Worm (Caenorhabditis elegans) whole organism, L1 larva: ENCODE results near the gene F55B11.7.

Experiments used
- C16A3.4 ChIP-seq: fragments of 150-350 bp; optimal IDR thresholded peaks from 2 replicates; lab custom pipeline; 2014; ENCODE audit warnings: missing biosample characterization, missing genetic modification characterization
- C34B4.2 ChIP-seq: sonication (generic microtip); optimal IDR thresholded peaks from 2 replicates; lab custom pipeline; 2017; ENCODE audit warnings: mild to moderate bottlenecking, missing genetic modification characterization, missing compliant biosample characterization
- aha-1 ChIP-seq: fragments of 150-350 bp; optimal IDR thresholded peaks from 2 replicates; lab custom pipeline; 2014; ENCODE audit warnings: missing biosample characterization, missing genetic modification characterization
- aly-2 ChIP-seq: fragments of 150-350 bp; optimal IDR thresholded peaks from 2 replicates; lab custom pipeline; 2014; ENCODE audit warnings: missing biosample characterization, missing genetic modification characterization
- blmp-1 ChIP-seq: fragments of 150-350 bp; optimal IDR thresholded peaks from 2 replicates; lab custom pipeline; 2014; ENCODE audit warnings: missing biosample characterization, missing genetic modification characterization
- ceh-8 ChIP-seq: fragments of 200-800 bp; sonication (Bioruptor generic); optimal IDR thresholded peaks from 2 replicates; lab custom pipeline; 2018; ENCODE audit warnings: mild to moderate bottlenecking, missing genetic modification characterization, moderate library complexity, missing compliant biosample characterization
- ceh-82 ChIP-seq, 3 experiments: fragments of 150-350 bp in 1 of 3; sonication (generic microtip) in 2 of 3; optimal IDR thresholded peaks; 2 replicates each; lab custom pipeline; 2014 to 2017; ENCODE audit warnings: missing biosample characterization in 3 of 3, missing genetic modification characterization in 3 of 3
- ceh-88 ChIP-seq: fragments of 200-800 bp; sonication (Bioruptor generic); IDR thresholded peaks from 2 replicates; pipeline ENCODE4 v1.3.6; 2022; ENCODE audit warnings: missing genetic modification characterization, missing compliant biosample characterization
- ceh-90 ChIP-seq: sonication (generic microtip); optimal IDR thresholded peaks from 2 replicates; lab custom pipeline; 2016; ENCODE audit warnings: missing genetic modification characterization, missing compliant biosample characterization
- dpl-1 ChIP-seq, 3 experiments: fragments of 150-350 bp in 2 of 3; sonication (generic microtip) in 1 of 3; optimal IDR thresholded peaks; 2 replicates each; lab custom pipeline; 2014 to 2017; ENCODE audit warnings: missing biosample characterization in 3 of 3, missing genetic modification characterization in 3 of 3, missing genetic modification reagents in 3 of 3
- efl-1 ChIP-seq, 4 experiments: fragments of 150-350 bp; optimal IDR thresholded peaks in 3 of 4; peaks in 1 of 4; 1 replicate in 1 of 4; 2 replicates in 3 of 4; lab custom pipeline; 2014; ENCODE audit warnings: missing biosample characterization in 2 of 4, missing genetic modification characterization in 2 of 4, missing genetic modification reagents in 2 of 4
- ets-5 ChIP-seq: fragments of 200-800 bp; sonication (Bioruptor generic); IDR thresholded peaks from 2 replicates; pipeline ENCODE4 v1.3.6; 2022; ENCODE audit warnings: missing genetic modification characterization, missing compliant biosample characterization
- fkh-8 ChIP-seq: sonication (generic microtip); optimal IDR thresholded peaks from 2 replicates; lab custom pipeline; 2016; ENCODE audit warnings: mild to moderate bottlenecking, missing genetic modification characterization, missing compliant biosample characterization
- fos-1 ChIP-seq: fragments of 150-350 bp; optimal IDR thresholded peaks from 2 replicates; lab custom pipeline; 2014; ENCODE audit warnings: missing biosample characterization, missing genetic modification characterization
- hlh-17 ChIP-seq: fragments of 200-800 bp; sonication (Bioruptor generic); optimal IDR thresholded peaks from 2 replicates; lab custom pipeline; 2018; ENCODE audit warnings: missing genetic modification characterization, mild to moderate bottlenecking, missing compliant biosample characterization, moderate library complexity, borderline replicate concordance
- hlh-4 ChIP-seq: sonication (generic microtip); optimal IDR thresholded peaks from 2 replicates; lab custom pipeline; 2016; ENCODE audit warnings: mild to moderate bottlenecking, missing genetic modification characterization, missing compliant biosample characterization
- jun-1 ChIP-seq: fragments of 150-350 bp; optimal IDR thresholded peaks from 2 replicates; lab custom pipeline; 2014; ENCODE audit warnings: missing biosample characterization, missing genetic modification reagents, missing genetic modification characterization
- lin-13 ChIP-seq: fragments of 150-350 bp; optimal IDR thresholded peaks from 2 replicates; lab custom pipeline; 2014; ENCODE audit warnings: missing biosample characterization, missing genetic modification reagents, missing genetic modification characterization
- lin-14 ChIP-seq: fragments of 200-800 bp; sonication (Bioruptor generic); optimal IDR thresholded peaks from 2 replicates; lab custom pipeline; 2018; ENCODE audit warnings: mild to moderate bottlenecking, missing genetic modification characterization, moderate library complexity, missing compliant biosample characterization
- lin-15B ChIP-seq: fragments of 150-350 bp; sonication (generic microtip); optimal IDR thresholded peaks from 3 replicates; lab custom pipeline; 2014; ENCODE audit warnings: missing biosample characterization, missing genetic modification characterization
- lin-39 ChIP-seq: fragments of 150-350 bp; optimal IDR thresholded peaks from 2 replicates; lab custom pipeline; 2014; ENCODE audit warnings: missing biosample characterization, missing genetic modification reagents, missing genetic modification characterization
- lsy-2 ChIP-seq, 2 experiments: fragments of 150-350 bp; optimal IDR thresholded peaks; 2 replicates each; lab custom pipeline; 2014; ENCODE audit warnings: missing biosample characterization in 2 of 2, missing genetic modification characterization in 2 of 2
- mab-9 ChIP-seq: fragments of 200-800 bp; sonication (Bioruptor generic); IDR thresholded peaks from 2 replicates; pipeline ENCODE4 v1.3.6; 2022; ENCODE audit warnings: missing genetic modification reagents, missing genetic modification characterization, missing compliant biosample characterization
- mef-2 ChIP-seq: fragments of 150-350 bp; optimal IDR thresholded peaks from 2 replicates; lab custom pipeline; 2014; ENCODE audit warnings: missing biosample characterization, missing genetic modification characterization
- nhr-12 ChIP-seq: sonication (generic microtip); optimal IDR thresholded peaks from 2 replicates; lab custom pipeline; 2017; ENCODE audit warnings: missing biosample characterization, missing genetic modification characterization
- nhr-20 ChIP-seq: sonication (generic microtip); optimal IDR thresholded peaks from 2 replicates; lab custom pipeline; 2016; ENCODE audit warnings: mild to moderate bottlenecking, missing genetic modification characterization, missing compliant biosample characterization
- nhr-47 ChIP-seq: sonication (generic microtip); optimal IDR thresholded peaks from 2 replicates; lab custom pipeline; 2016; ENCODE audit warnings: mild to moderate bottlenecking, missing genetic modification characterization, moderate library complexity, missing compliant biosample characterization
- nhr-76 ChIP-seq: sonication (generic microtip); optimal IDR thresholded peaks from 2 replicates; lab custom pipeline; 2017; ENCODE audit warnings: missing biosample characterization, missing genetic modification characterization
- nhr-77 ChIP-seq: fragments of 150-350 bp; optimal IDR thresholded peaks from 2 replicates; lab custom pipeline; 2014; ENCODE audit warnings: missing biosample characterization, missing genetic modification characterization
- nhr-84 ChIP-seq: sonication (generic microtip); optimal IDR thresholded peaks from 2 replicates; lab custom pipeline; 2017; ENCODE audit warnings: missing biosample characterization, missing genetic modification characterization
- nhr-85 ChIP-seq: sonication (generic microtip); peaks from one replicate; lab custom pipeline; 2016; ENCODE audit warnings: missing genetic modification characterization, inconsistent platforms, missing compliant biosample characterization
- pax-3 ChIP-seq: fragments of 200-800 bp; sonication (Bioruptor generic); optimal IDR thresholded peaks from 2 replicates; lab custom pipeline; 2018; ENCODE audit warnings: mild to moderate bottlenecking, missing genetic modification characterization, moderate library complexity, missing compliant biosample characterization
- rnt-1 ChIP-seq: sonication (generic microtip); optimal IDR thresholded peaks from 2 replicates; lab custom pipeline; 2016; ENCODE audit warnings: mild to moderate bottlenecking, missing genetic modification characterization, moderate library complexity, missing compliant biosample characterization
- skn-1 ChIP-seq: fragments of 150-350 bp; optimal IDR thresholded peaks from 2 replicates; lab custom pipeline; 2014; ENCODE audit warnings: missing biosample characterization, missing genetic modification characterization
- snu-23 ChIP-seq: sonication (generic microtip); optimal IDR thresholded peaks from 2 replicates; lab custom pipeline; 2016; ENCODE audit warnings: missing genetic modification characterization, missing compliant biosample characterization
- sox-4 ChIP-seq: sonication (generic microtip); optimal IDR thresholded peaks from 2 replicates; lab custom pipeline; 2016; ENCODE audit warnings: missing genetic modification characterization, missing compliant biosample characterization
- sptf-1 ChIP-seq: fragments of 150-350 bp; optimal IDR thresholded peaks from 2 replicates; lab custom pipeline; 2014; ENCODE audit warnings: missing biosample characterization, missing genetic modification characterization
- swsn-7 ChIP-seq: sonication (generic microtip); optimal IDR thresholded peaks from 2 replicates; lab custom pipeline; 2016; ENCODE audit warnings: missing genetic modification characterization, missing compliant biosample characterization
- tlp-1 ChIP-seq: fragments of 150-350 bp; optimal IDR thresholded peaks from 2 replicates; lab custom pipeline; 2014; ENCODE audit warnings: missing biosample characterization, missing genetic modification characterization
- unc-62 ChIP-seq: fragments of 150-350 bp; optimal IDR thresholded peaks from 2 replicates; lab custom pipeline; 2014; ENCODE audit warnings: missing biosample characterization, missing genetic modification reagents, missing genetic modification characterization
- unc-98 ChIP-seq: fragments of 200-800 bp; sonication (Bioruptor generic); IDR thresholded peaks from 2 replicates; pipeline ENCODE4 v1.3.6; 2022; ENCODE audit warnings: missing genetic modification characterization, missing compliant biosample characterization
- xbp-1 ChIP-seq: sonication (generic microtip); optimal IDR thresholded peaks from 2 replicates; lab custom pipeline; 2016; ENCODE audit warnings: missing genetic modification characterization, missing compliant biosample characterization
- ztf-11 ChIP-seq, 2 experiments: sonication (generic microtip); optimal IDR thresholded peaks; 2 replicates each; lab custom pipeline; 2016 to 2017; ENCODE audit warnings: missing genetic modification characterization in 2 of 2, missing biosample characterization in 1 of 2, missing compliant biosample characterization in 1 of 2
- ztf-4 ChIP-seq: fragments of 150-350 bp; optimal IDR thresholded peaks from 2 replicates; lab custom pipeline; 2014; ENCODE audit warnings: missing biosample characterization, missing genetic modification characterization

F55B11.7 gene

ce11 chrIV:14408569-14408968 lies 13.3 kb downstream of the F55B11.7 start:
- TF ChIP-seq xbp-1 (tag; lab: Kevin White, UChicago): no peak
- no peak for TF ChIP-seq hlh-4 (tag; lab: Kevin White, UChicago)
- no peak for TF ChIP-seq snu-23 (GFP tag; lab: Kevin White, UChicago)
- no peak for TF ChIP-seq ceh-88 (GFP tag; lab: Robert Waterston, UW)
- TF ChIP-seq C34B4.2 (tag; lab: Kevin White, UChicago): no peak
- TF ChIP-seq lin-39 (tag; lab: Kevin White, UChicago): no peak
- TF ChIP-seq ceh-90 (tag; lab: Kevin White, UChicago): no peak
- TF ChIP-seq ets-5: no peak
- no peak for TF ChIP-seq rnt-1 (tag; lab: Kevin White, UChicago)
- no peak for TF ChIP-seq nhr-85 (tag; lab: Kevin White, UChicago)
- TF ChIP-seq aha-1 (tag; lab: Kevin White, UChicago): no peak
- TF ChIP-seq nhr-12 (tag; lab: Kevin White, UChicago): no peak
- no peak for TF ChIP-seq nhr-76 (tag; lab: Kevin White, UChicago)
- TF ChIP-seq sox-4: no peak
- no peak for TF ChIP-seq nhr-47 (tag; lab: Kevin White, UChicago)
- no peak for TF ChIP-seq dpl-1 (GFP tag; optimal IDR thresholded peaks at IDR 0.05; lab: Kevin White, UChicago)
- TF ChIP-seq ceh-8: no peak
- no peak for TF ChIP-seq ceh-82 (tag; optimal IDR thresholded peaks at IDR 0.05; lab: Kevin White, UChicago)
- TF ChIP-seq lin-15B (tag; lab: Kevin White, UChicago): no peak
- TF ChIP-seq, all 84 proteins: peak for 0

ce11 chrIV:14395531-14395930 lies 26.3 kb downstream of the F55B11.7 start:
- TF ChIP-seq nhr-84 (tag; lab: Kevin White, UChicago) (no peak), dpl-1 (GFP tag; optimal IDR thresholded peaks at IDR 0.05; lab: Kevin White, UChicago) (no peak), skn-1 (tag; lab: Kevin White, UChicago) (no peak), nhr-20 (no peak), nhr-77 (no peak), lsy-2 (tag; optimal IDR thresholded peaks at IDR 0.05; lab: Kevin White, UChicago) (no peak), sptf-1 (tag; lab: Kevin White, UChicago) (no peak), ztf-4 (tag; lab: Kevin White, UChicago) (no peak), ceh-82 (tag; optimal IDR thresholded peaks at IDR 0.05; lab: Kevin White, UChicago) (no peak), fos-1 (tag; lab: Kevin White, UChicago) (no peak), unc-98 (GFP tag; lab: Robert Waterston, UW) (no peak), C16A3.4 (tag; lab: Kevin White, UChicago) (no peak)

ce11 chrIV:14394812-14395211 lies 27.0 kb downstream of the F55B11.7 start:
- TF ChIP-seq pax-3 (no peak), lin-13 (GFP tag; lab: Kevin White, UChicago) (no peak), dpl-1 (GFP tag; optimal IDR thresholded peaks at IDR 0.05; lab: Kevin White, UChicago) (no peak)

- TF ChIP-seq efl-1 (optimal IDR thresholded peaks at IDR 0.05; lab: Kevin White, UChicago): no peak
- TF ChIP-seq efl-1 (GFP tag; optimal IDR thresholded peaks at IDR 0.05 in 1 of 2; lab: Kevin White, UChicago): peak in 1 of 2 experiments; percentile 7
- no peak for TF ChIP-seq aha-1 (tag; lab: Kevin White, UChicago)
Measured at ce11 chrIV:14393838-14394237, 28.0 kb downstream of the F55B11.7 start, which contains the start of gene clc-8. TSS of gene clc-8 (plus strand) at chrIV:14394138.

- TF ChIP-seq aha-1 (tag; lab: Kevin White, UChicago) (no peak), unc-62 (no peak), hlh-17 (GFP tag; lab: Kevin White, UChicago) (no peak), nhr-85 (tag; lab: Kevin White, UChicago) (peak; percentile 27), tlp-1 (no peak), lin-15B (tag; lab: Kevin White, UChicago) (no peak), snu-23 (GFP tag; lab: Kevin White, UChicago) (peak; percentile 5), efl-1 (optimal IDR thresholded peaks at IDR 0.05; lab: Kevin White, UChicago) (no peak), efl-1 (GFP tag; optimal IDR thresholded peaks at IDR 0.05 in 1 of 2; lab: Kevin White, UChicago) (no peak), jun-1 (no peak), lin-14 (GFP tag; lab: Kevin White, UChicago) (no peak), ztf-11 (tag; optimal IDR thresholded peaks at IDR 0.05; lab: Kevin White, UChicago) (no peak), mab-9 (no peak), mef-2 (tag; lab: Kevin White, UChicago) (no peak), blmp-1 (tag; lab: Kevin White, UChicago) (peak; percentile 95), swsn-7 (no peak), fkh-8 (tag; lab: Kevin White, UChicago) (no peak), aly-2 (tag; lab: Kevin White, UChicago) (no peak), skn-1 (tag; lab: Kevin White, UChicago) (no peak)
Measured at ce11 chrIV:14391746-14392145, 30.1 kb downstream of the F55B11.7 start.
